Fruit fly (Drosophila melanogaster) whole organism, embryonic: ENCODE data around the gene CG11970.

Experiments used
- CG4404 ChIP-seq: fragments of 200-800 bp; sonication (Bioruptor generic); IDR thresholded peaks from 2 replicates; pipeline ENCODE4 v1.3.6; 2022; ENCODE audit warnings: missing biosample characterization, missing genetic modification characterization
- CG8478 ChIP-seq: fragments of >200 bp; optimal IDR thresholded peaks from 2 replicates; lab custom pipeline; 2018
- Dp ChIP-seq: fragments of 200-800 bp; sonication (Bioruptor generic); optimal IDR thresholded peaks from 2 replicates; lab custom pipeline; 2018; ENCODE audit warnings: missing biosample characterization, mild to moderate bottlenecking, missing genetic modification characterization, moderate library complexity
- ac ChIP-seq: fragments of 200-800 bp; sonication (Bioruptor generic); optimal IDR thresholded peaks from 3 replicates; lab custom pipeline; 2017; ENCODE audit warnings: missing biosample characterization, mild to moderate bottlenecking, missing genetic modification characterization
- chm ChIP-seq: fragments of 200-800 bp; sonication (Bioruptor generic); IDR thresholded peaks from 2 replicates; pipeline ENCODE4 v1.3.6; 2022; ENCODE audit warnings: missing biosample characterization, missing genetic modification characterization
- fd64A ChIP-seq: fragments of 200-800 bp; sonication (Bioruptor generic); optimal IDR thresholded peaks from 3 replicates; lab custom pipeline; 2018; ENCODE audit warnings: missing biosample characterization, mild to moderate bottlenecking, missing genetic modification characterization

DNA sequence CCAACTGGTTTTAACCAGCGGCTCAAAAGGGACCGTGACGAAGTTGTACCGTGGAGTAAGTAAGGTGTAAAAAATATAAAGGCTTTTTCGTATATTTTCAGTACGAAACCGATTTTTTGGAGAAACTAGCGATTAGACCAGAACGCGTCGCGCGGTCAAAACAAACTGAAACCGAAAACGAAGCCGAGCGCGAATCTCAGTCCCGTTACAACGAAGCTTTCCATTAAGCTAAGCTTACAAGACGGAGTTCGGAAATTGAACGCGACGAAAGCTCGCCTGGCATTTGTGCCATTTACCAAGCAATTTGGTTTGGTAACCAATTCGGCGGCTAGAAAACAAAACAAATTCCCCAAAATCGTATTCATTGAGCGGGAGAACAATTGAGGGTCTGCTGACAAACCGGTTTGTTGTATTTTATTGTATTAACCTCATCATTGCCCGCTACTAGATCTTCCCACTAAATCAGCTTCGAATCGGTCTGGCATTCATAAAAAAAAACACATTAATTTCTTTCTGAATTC, 17.3 kb downstream of the CG11970 start:
- no peak for TF ChIP-seq chm
- TF ChIP-seq CG8478 (lab: Kevin White, UChicago) = no peak
- TF ChIP-seq Dp = no peak
- TF ChIP-seq ac = no peak
- no peak for TF ChIP-seq fd64A (GFP tag; lab: Kevin White, UChicago)
- no peak for TF ChIP-seq CG4404
